Fruit fly (Drosophila melanogaster): Measurements from ENCODE around the gene CG34159.

Gene CG34159

dm6 chr2L:10246785-10247190, 42.7 kb upstream of the CG34159 start, which contains the start of gene chico (continued):
- no peak for TF ChIP-seq luna (GFP tag; optimal IDR thresholded peaks at IDR 0.05)
- TF ChIP-seq fd3F (GFP tag; optimal IDR thresholded peaks at IDR 0.05) = no peak
- TF ChIP-seq Camta (GFP tag; optimal IDR thresholded peaks at IDR 0.05) = no peak
- TF ChIP-seq gt (GFP tag; IDR thresholded peaks at IDR 0.05) = no peak
- TF ChIP-seq MBD-R2 (GFP tag; IDR thresholded peaks at IDR 0.05) = peak; percentile 56
- no peak for TF ChIP-seq ssp (GFP tag; IDR thresholded peaks at IDR 0.05)
- TF ChIP-seq disco-r (GFP tag; optimal IDR thresholded peaks at IDR 0.05) = no peak
- no peak for TF ChIP-seq zf30C (GFP tag; optimal IDR thresholded peaks at IDR 0.05)
- no peak for TF ChIP-seq ttk (GFP tag; IDR thresholded peaks at IDR 0.05)
- no peak for TF ChIP-seq CG12942 (GFP tag; optimal IDR thresholded peaks at IDR 0.05)
- TF ChIP-seq hbn (GFP tag; IDR thresholded peaks at IDR 0.05; ENCODE audit: partially characterized antibody) = peak; percentile 52
- no peak for TF ChIP-seq sr (GFP tag; IDR thresholded peaks at IDR 0.05)
- TF ChIP-seq CG15601 (tag; optimal IDR thresholded peaks at IDR 0.05) = no peak
- TF ChIP-seq CG3847 (GFP tag; IDR thresholded peaks at IDR 0.05) = no peak; the same call in 1 of the 2 replicates
- TF ChIP-seq danr (GFP tag; IDR thresholded peaks at IDR 0.05) = no peak
- TF ChIP-seq Ptx1 (GFP tag; IDR thresholded peaks at IDR 0.05) = no peak
- TF ChIP-seq cad (GFP tag; optimal IDR thresholded peaks at IDR 0.05) = no peak
- no peak for TF ChIP-seq br (optimal IDR thresholded peaks at IDR 0.05)
- TF ChIP-seq BtbVII (GFP tag; optimal IDR thresholded peaks at IDR 0.05) = no peak
- no peak for TF ChIP-seq gce (GFP tag; IDR thresholded peaks at IDR 0.05)
- no peak for TF ChIP-seq CG2889 (GFP tag; IDR thresholded peaks at IDR 0.05)
- no peak for TF ChIP-seq CG31365 (tag; optimal IDR thresholded peaks at IDR 0.05)
- no peak for TF ChIP-seq tio (GFP tag; optimal IDR thresholded peaks at IDR 0.05)
- no peak for TF ChIP-seq onecut (GFP tag; IDR thresholded peaks at IDR 0.05)
- no peak for TF ChIP-seq CG1647 (GFP tag; optimal IDR thresholded peaks at IDR 0.05)
- TF ChIP-seq CG4424 (GFP tag; optimal IDR thresholded peaks at IDR 0.05) = peak; percentile 29
- TF ChIP-seq CG10366 (GFP tag; IDR thresholded peaks at IDR 0.05) = no peak
- TF ChIP-seq CG6791 (GFP tag; IDR thresholded peaks at IDR 0.05; ENCODE audit: partially characterized antibody) = peak; percentile 89
- no peak for TF ChIP-seq CG9817 (tag; optimal IDR thresholded peaks at IDR 0.05)
- no peak for TF ChIP-seq CG1233 (GFP tag; optimal IDR thresholded peaks at IDR 0.05)
- TF ChIP-seq phol (tag; optimal IDR thresholded peaks at IDR 0.05) = peak; percentile 43
- no peak for TF ChIP-seq tap (tag; optimal IDR thresholded peaks at IDR 0.05)
- no peak for TF ChIP-seq Doc2 (GFP tag; IDR thresholded peaks at IDR 0.05)
- no peak for TF ChIP-seq esg (GFP tag; conservative IDR thresholded peaks at IDR 0.05)
- TF ChIP-seq repo (GFP tag; optimal IDR thresholded peaks at IDR 0.05) = no peak
- no peak for TF ChIP-seq CG12219 (GFP tag; optimal IDR thresholded peaks at IDR 0.05)
- TF ChIP-seq Xrp1 (GFP tag; IDR thresholded peaks at IDR 0.05) = no peak
- no peak for TF ChIP-seq lola (GFP tag; optimal IDR thresholded peaks at IDR 0.05)
- no peak for TF ChIP-seq dpn (GFP tag; optimal IDR thresholded peaks at IDR 0.05)
- peak; percentile 83 for TF ChIP-seq CG1603 (tag; optimal IDR thresholded peaks at IDR 0.05)
- peak; percentile 68 for TF ChIP-seq CG14860 (GFP tag; IDR thresholded peaks at IDR 0.05; ENCODE audit: partially characterized antibody)
- no peak for TF ChIP-seq lab (GFP tag; optimal IDR thresholded peaks at IDR 0.05)
- no peak for TF ChIP-seq CG8290 (GFP tag; optimal IDR thresholded peaks at IDR 0.05)
- TF ChIP-seq CG8290 (tag; optimal IDR thresholded peaks at IDR 0.05) = no peak
- TF ChIP-seq CG33557 (GFP tag; optimal IDR thresholded peaks at IDR 0.05) = no peak
- no peak for TF ChIP-seq NfI (GFP tag; optimal IDR thresholded peaks at IDR 0.05)
- TF ChIP-seq ato (GFP tag; IDR thresholded peaks at IDR 0.05; ENCODE audit: partially characterized antibody) = peak; percentile 55; the same call in 1 of the 2 replicates
- TF ChIP-seq CG31441 (GFP tag; IDR thresholded peaks at IDR 0.05) = no peak
- no peak for TF ChIP-seq Sox102F (GFP tag; optimal IDR thresholded peaks at IDR 0.05)
- no peak for TF ChIP-seq ab (GFP tag; optimal IDR thresholded peaks at IDR 0.05)
- no peak for TF ChIP-seq Drgx (GFP tag; IDR thresholded peaks at IDR 0.05)
- TF ChIP-seq lmd (GFP tag; IDR thresholded peaks at IDR 0.05) = no peak
- no peak for TF ChIP-seq vvl (GFP tag; IDR thresholded peaks at IDR 0.05)

All from whole organism, embryonic.